Fruit fly (Drosophila melanogaster) whole organism, embryonic: ENCODE results near the gene arx.

Experiments used
- ATbp ChIP-seq: fragments of 200-800 bp; sonication (Bioruptor generic); optimal IDR thresholded peaks from 2 replicates; lab custom pipeline; 2017; ENCODE audit warnings: missing biosample characterization, mild to moderate bottlenecking, missing genetic modification characterization, missing genetic modification reagents
- CG11696 ChIP-seq: fragments of 200-800 bp; sonication (Bioruptor generic); IDR thresholded peaks from 2 replicates; pipeline ENCODE4 v1.3.6; 2022; ENCODE audit warnings: missing biosample characterization, missing genetic modification characterization
- CG14710 ChIP-seq: fragments of 200-800 bp; sonication (Bioruptor generic); optimal IDR thresholded peaks from 3 replicates; lab custom pipeline; 2019; ENCODE audit warnings: missing biosample characterization, mild to moderate bottlenecking, missing genetic modification characterization, moderate library complexity
- CG14860 ChIP-seq: fragments of 200-800 bp; sonication (Bioruptor generic); IDR thresholded peaks from 3 replicates; pipeline ENCODE4 v1.3.6; 2022; ENCODE audit warnings: missing biosample characterization, missing genetic modification characterization; ENCODE audit not compliant: partially characterized antibody
- CG15696 ChIP-seq: fragments of 200-800 bp; sonication (Bioruptor generic); optimal IDR thresholded peaks from 2 replicates; lab custom pipeline; 2019; ENCODE audit warnings: missing biosample characterization, mild to moderate bottlenecking, missing genetic modification characterization, moderate library complexity
- CG1602 ChIP-seq: fragments of 200-800 bp; sonication (Bioruptor generic); optimal IDR thresholded peaks from 3 replicates; lab custom pipeline; 2016; ENCODE audit warnings: missing biosample characterization, missing genetic modification characterization
- CG16779 ChIP-seq: fragments of 200-800 bp; sonication (Bioruptor generic); IDR thresholded peaks from 2 replicates; pipeline ENCODE4 v1.3.6; 2022; ENCODE audit warnings: missing biosample characterization, missing genetic modification characterization
- CG17186 ChIP-seq: fragments of 200-800 bp; sonication (Bioruptor generic); optimal IDR thresholded peaks from 3 replicates; lab custom pipeline; 2017; ENCODE audit warnings: missing biosample characterization, missing genetic modification reagents, missing genetic modification characterization
- CG17612 ChIP-seq: fragments of 200-800 bp; sonication (Bioruptor generic); IDR thresholded peaks from 2 replicates; pipeline ENCODE4 v1.3.6; 2022; ENCODE audit warnings: missing biosample characterization, missing genetic modification characterization
- CG17802 ChIP-seq: fragments of 200-800 bp; sonication (Bioruptor generic); optimal IDR thresholded peaks from 2 replicates; lab custom pipeline; 2018; ENCODE audit warnings: missing biosample characterization, mild to moderate bottlenecking, missing genetic modification characterization, moderate library complexity
- CG1832 ChIP-seq: fragments of 200-800 bp; sonication (Bioruptor generic); optimal IDR thresholded peaks from 2 replicates; lab custom pipeline; 2017; ENCODE audit warnings: missing biosample characterization, mild to moderate bottlenecking, missing genetic modification characterization, inconsistent platforms
- CG18619 ChIP-seq: fragments of 200-800 bp; sonication (Bioruptor generic); optimal IDR thresholded peaks from 3 replicates; lab custom pipeline; 2017; ENCODE audit warnings: missing biosample characterization, mild to moderate bottlenecking, missing genetic modification characterization
- CG2129 ChIP-seq: fragments of 200-800 bp; sonication (Bioruptor generic); IDR thresholded peaks from 2 replicates; pipeline ENCODE4 v1.3.6; 2022; ENCODE audit warnings: missing biosample characterization, missing genetic modification characterization; ENCODE audit not compliant: partially characterized antibody
- CG2712 ChIP-seq: fragments of 200-800 bp; optimal IDR thresholded peaks from 3 replicates; lab custom pipeline; 2019; ENCODE audit warnings: missing biosample characterization, mild to moderate bottlenecking, missing genetic modification characterization, moderate library complexity
- CG31441 ChIP-seq: fragments of 200-800 bp; sonication (Bioruptor generic); IDR thresholded peaks from 2 replicates; pipeline ENCODE4 v1.3.6; 2022; ENCODE audit warnings: missing biosample characterization, missing genetic modification characterization
- CG3838 ChIP-seq: fragments of 200-800 bp; sonication (Bioruptor generic); optimal IDR thresholded peaks from 3 replicates; lab custom pipeline; 2016; ENCODE audit warnings: missing biosample characterization, missing genetic modification characterization
- CG6791 ChIP-seq: fragments of 200-800 bp; sonication (Bioruptor generic); IDR thresholded peaks from 3 replicates; pipeline ENCODE4 v1.3.6; 2022; ENCODE audit warnings: missing biosample characterization, missing genetic modification characterization; ENCODE audit not compliant: partially characterized antibody
- CG7786 ChIP-seq: fragments of 200-800 bp; sonication (Bioruptor generic); optimal IDR thresholded peaks from 2 replicates; lab custom pipeline; 2016; ENCODE audit warnings: missing biosample characterization, missing genetic modification characterization
- Ets65A ChIP-seq: fragments of 200-800 bp; sonication (Bioruptor generic); peaks from one replicate; lab custom pipeline; 2016; ENCODE audit warnings: missing biosample characterization, missing genetic modification characterization
- Hr3 ChIP-seq: fragments of 200-800 bp; sonication (Bioruptor generic); optimal IDR thresholded peaks from 3 replicates; lab custom pipeline; 2016; ENCODE audit warnings: missing biosample characterization, missing genetic modification characterization
- Mad ChIP-seq: fragments of 200-800 bp; sonication (Bioruptor generic); optimal IDR thresholded peaks from 2 replicates; lab custom pipeline; 2016; ENCODE audit warnings: missing biosample characterization, missing genetic modification characterization
- Nf-YA ChIP-seq: fragments of 200-800 bp; sonication (Bioruptor generic); IDR thresholded peaks from 2 replicates; pipeline ENCODE4 v1.3.6; 2022; ENCODE audit warnings: missing biosample characterization, missing genetic modification characterization
- Oli ChIP-seq: fragments of 200-800 bp; sonication (Bioruptor generic); optimal IDR thresholded peaks from 2 replicates; lab custom pipeline; 2018; ENCODE audit warnings: missing biosample characterization, mild to moderate bottlenecking, missing genetic modification characterization, moderate library complexity
- Opbp ChIP-seq: fragments of 200-800 bp; sonication (Bioruptor generic); IDR thresholded peaks from 3 replicates; pipeline ENCODE4 v1.3.6; 2022; ENCODE audit warnings: missing biosample characterization, missing genetic modification characterization; ENCODE audit not compliant: partially characterized antibody
- Rfx ChIP-seq: fragments of 200-800 bp; sonication (Bioruptor generic); IDR thresholded peaks from 2 replicates; pipeline ENCODE4 v1.3.6; 2022; ENCODE audit warnings: missing biosample characterization, missing genetic modification characterization
- Sox100B ChIP-seq: fragments of 200-800 bp; sonication (Bioruptor generic); optimal IDR thresholded peaks from 3 replicates; lab custom pipeline; 2018; ENCODE audit warnings: missing biosample characterization, mild to moderate bottlenecking, missing genetic modification characterization
- Usf ChIP-seq: fragments of 200-800 bp; sonication (Bioruptor generic); optimal IDR thresholded peaks from 2 replicates; lab custom pipeline; 2017; ENCODE audit warnings: missing genotype, missing biosample characterization, missing genetic modification characterization
- ab ChIP-seq: fragments of 200-800 bp; sonication (Bioruptor generic); optimal IDR thresholded peaks from 2 replicates; lab custom pipeline; 2016; ENCODE audit warnings: missing biosample characterization, missing genetic modification characterization
- ac ChIP-seq: fragments of 200-800 bp; sonication (Bioruptor generic); optimal IDR thresholded peaks from 3 replicates; lab custom pipeline; 2017; ENCODE audit warnings: missing biosample characterization, mild to moderate bottlenecking, missing genetic modification characterization
- aop ChIP-seq: fragments of 200-800 bp; sonication (Bioruptor generic); IDR thresholded peaks from 2 replicates; pipeline ENCODE4 v1.3.6; 2022; ENCODE audit warnings: missing biosample characterization, missing genetic modification characterization
- bowl ChIP-seq: fragments of 200-800 bp; sonication (Bioruptor generic); IDR thresholded peaks from 2 replicates; pipeline ENCODE4 v1.3.6; 2022; ENCODE audit warnings: missing biosample characterization, missing genetic modification characterization
- br ChIP-seq: fragments of >200 bp; optimal IDR thresholded peaks from 2 replicates; lab custom pipeline; 2017
- chinmo ChIP-seq: fragments of 200-800 bp; sonication (Bioruptor generic); IDR thresholded peaks from 4 replicates; pipeline ENCODE4 v1.3.6; 2022; ENCODE audit warnings: missing biosample characterization, missing genetic modification characterization; ENCODE audit not compliant: partially characterized antibody
- ci ChIP-seq: fragments of 200-800 bp; sonication (Bioruptor generic); IDR thresholded peaks from 3 replicates; pipeline ENCODE4 v1.3.6; 2022; ENCODE audit warnings: missing biosample characterization, missing genetic modification characterization
- disco-r ChIP-seq: fragments of 200-800 bp; sonication (Bioruptor generic); optimal IDR thresholded peaks from 2 replicates; lab custom pipeline; 2016; ENCODE audit warnings: missing biosample characterization, missing genetic modification characterization
- gcm2 ChIP-seq: fragments of 200-800 bp; sonication (Bioruptor generic); optimal IDR thresholded peaks from 2 replicates; lab custom pipeline; 2016; ENCODE audit warnings: missing biosample characterization, missing genetic modification characterization
- hb ChIP-seq: fragments of 200-800 bp; sonication (Bioruptor generic); IDR thresholded peaks from 3 replicates; pipeline ENCODE4 v1.3.6; 2022; ENCODE audit warnings: missing biosample characterization, missing genetic modification characterization; ENCODE audit not compliant: partially characterized antibody
- kni ChIP-seq: fragments of 200-800 bp; sonication (Bioruptor generic); optimal IDR thresholded peaks from 3 replicates; lab custom pipeline; 2017; ENCODE audit warnings: mild to moderate bottlenecking, missing biosample characterization, missing genetic modification reagents, missing genetic modification characterization
- sc ChIP-seq, 3 experiments: fragments of >200 bp in 2 of 3; fragments of 200-800 bp in 1 of 3; sonication (Bioruptor generic) in 1 of 3; optimal IDR thresholded peaks; 2 replicates in 2 of 3; 3 replicates in 1 of 3; lab custom pipeline; 2017; ENCODE audit warnings: mild to moderate bottlenecking in 1 of 3, missing biosample characterization in 1 of 3, missing genetic modification characterization in 1 of 3, missing genetic modification reagents in 1 of 3
- zfh2 ChIP-seq: fragments of 200-800 bp; sonication (Bioruptor generic); optimal IDR thresholded peaks from 2 replicates; lab custom pipeline; 2016; ENCODE audit warnings: missing biosample characterization, missing genetic modification characterization

Gene arx

dm6 chr3L:18869035-18869826 lies 32.1 kb downstream of the arx start, which contains the start of gene Grx1 (continued):
- TF ChIP-seq CG3838 (no peak), Hr3 (GFP tag; lab: Kevin White, UChicago) (peak; percentile 49), hb (GFP tag; lab: Robert Waterston, UW) (no peak), CG17612 (GFP tag; lab: Robert Waterston, UW) (no peak), CG7786 (peak; percentile 40), kni (no peak), chinmo (no peak), CG14860 (GFP tag; lab: Robert Waterston, UW) (no peak), ci (0 out of 3 replicates have a peak, but pooled peaks have one; percentile 38), CG14710 (tag; lab: Kevin White, UChicago) (peak; percentile 60), Usf (GFP tag; lab: Kevin White, UChicago) (no peak), Ets65A (GFP tag; lab: Kevin White, UChicago) (peak; percentile 95), CG6791 (no peak), sc (optimal IDR thresholded peaks at IDR 0.05; lab: Kevin White, UChicago) (no peak), sc (GFP tag; optimal IDR thresholded peaks at IDR 0.05; lab: Kevin White, UChicago) (peak; percentile 38), bowl (GFP tag; lab: Robert Waterston, UW) (no peak), ab (GFP tag; lab: Kevin White, UChicago) (no peak), CG18619 (GFP tag; lab: Kevin White, UChicago) (peak; percentile 38), CG17802 (tag; lab: Kevin White, UChicago) (peak; percentile 81), ATbp (GFP tag; lab: Kevin White, UChicago) (peak; percentile 8), br (lab: Kevin White, UChicago) (no peak), Sox100B (peak; percentile 52), CG31441 (peak; percentile 61), aop (GFP tag; lab: Robert Waterston, UW) (no peak), Oli (tag; lab: Kevin White, UChicago) (peak; percentile 22), Nf-YA (GFP tag; lab: Robert Waterston, UW) (no peak), CG11696 (GFP tag; lab: Robert Waterston, UW) (no peak), CG1602 (GFP tag; lab: Kevin White, UChicago) (peak; percentile 47), CG1832 (GFP tag; lab: Kevin White, UChicago) (no peak), Rfx (GFP tag; lab: Robert Waterston, UW) (peak; percentile 53), CG16779 (GFP tag; lab: Robert Waterston, UW) (no peak), CG15696 (tag; lab: Kevin White, UChicago) (peak; percentile 29), CG2129 (GFP tag; lab: Robert Waterston, UW) (no peak), ac (GFP tag; lab: Kevin White, UChicago) (no peak), zfh2 (peak; percentile 23), gcm2 (no peak), disco-r (GFP tag; lab: Kevin White, UChicago) (no peak), Opbp (no peak), Mad (GFP tag; lab: Kevin White, UChicago) (peak; percentile 42), CG17186 (GFP tag; lab: Kevin White, UChicago) (peak; percentile 9), CG2712 (tag; lab: Kevin White, UChicago) (peak; percentile 76)
